Worm (Caenorhabditis elegans) whole organism, L2 larva: Measurements from ENCODE around the gene Y66D12A.6.

Experiments
- ama-1 ChIP-seq: fragments of 150-350 bp; optimal IDR thresholded peaks from 2 replicates; lab custom pipeline; 2018; ENCODE audit warnings: inconsistent platforms
- ceh-82 ChIP-seq: fragments of 150-350 bp; optimal IDR thresholded peaks from 2 replicates; lab custom pipeline; 2014; ENCODE audit warnings: missing biosample characterization, missing genetic modification characterization
- fos-1 ChIP-seq: fragments of 150-350 bp; optimal IDR thresholded peaks from 2 replicates; lab custom pipeline; 2014; ENCODE audit warnings: missing biosample characterization, missing genetic modification characterization
- lin-13 ChIP-seq: fragments of 150-350 bp; optimal IDR thresholded peaks from 2 replicates; lab custom pipeline; 2014; ENCODE audit warnings: missing biosample characterization, missing genetic modification reagents, missing genetic modification characterization
- mab-5 ChIP-seq: fragments of 150-350 bp; optimal IDR thresholded peaks from 2 replicates; lab custom pipeline; 2014; ENCODE audit warnings: missing biosample characterization, missing genetic modification characterization
- nhr-237 ChIP-seq: fragments of 150-350 bp; optimal IDR thresholded peaks from 2 replicates; lab custom pipeline; 2014; ENCODE audit warnings: missing biosample characterization, missing genetic modification characterization
- nhr-6 ChIP-seq: fragments of 150-350 bp; optimal IDR thresholded peaks from 2 replicates; lab custom pipeline; 2014; ENCODE audit warnings: missing biosample characterization, missing genetic modification characterization
- nhr-77 ChIP-seq: fragments of 150-350 bp; optimal IDR thresholded peaks from 2 replicates; lab custom pipeline; 2014; ENCODE audit warnings: missing biosample characterization, missing genetic modification characterization
- unc-62 ChIP-seq: fragments of 150-350 bp; optimal IDR thresholded peaks from 2 replicates; lab custom pipeline; 2014; ENCODE audit warnings: missing biosample characterization, missing genetic modification reagents, missing genetic modification characterization
- ztf-4 ChIP-seq: fragments of 150-350 bp; optimal IDR thresholded peaks from 2 replicates; lab custom pipeline; 2014; ENCODE audit warnings: missing biosample characterization, missing genetic modification characterization

ce11 chrIII:11588911-11589310 is 7.7 kb upstream of the Y66D12A.6 start, which contains the start of gene Y66D12A.3:
- no peak for TF ChIP-seq ceh-82
- no peak for TF ChIP-seq nhr-77 (tag; lab: Kevin White, UChicago)
- no peak for TF ChIP-seq nhr-6
- TF ChIP-seq fos-1 (tag; lab: Kevin White, UChicago): no peak
- TF ChIP-seq unc-62: no peak
- no peak for TF ChIP-seq mab-5
- no peak for TF ChIP-seq ama-1 (lab: Kevin White, UChicago)
- TF ChIP-seq ztf-4 (tag; lab: Kevin White, UChicago): no peak
- no peak for TF ChIP-seq nhr-237 (tag; lab: Kevin White, UChicago)
- no peak for TF ChIP-seq lin-13
